Worm (Caenorhabditis elegans) whole organism, young adult: Measurements from ENCODE around the gene B0034.4.
A peak's percentile ranks its signal among the peaks of the same experiment; 100 is the strongest.

ENCODE experiments used
- C17E4.6 ChIP-seq: fragments of 200-800 bp; sonication (Bioruptor generic); IDR thresholded peaks from 2 replicates; pipeline ENCODE4 v1.3.6; 2022; ENCODE audit warnings: missing genetic modification reagents, missing genetic modification characterization, missing compliant biosample characterization
- D2030.7 ChIP-seq: fragments of 200-800 bp; sonication (Bioruptor generic); IDR thresholded peaks from 2 replicates; pipeline ENCODE4 v1.3.6; 2022; ENCODE audit warnings: missing genetic modification reagents, missing genetic modification characterization, missing compliant biosample characterization
- F23B12.7 ChIP-seq: sonication (generic microtip); optimal IDR thresholded peaks from 2 replicates; lab custom pipeline; 2017; ENCODE audit warnings: missing genetic modification characterization, mild to moderate bottlenecking, missing compliant biosample characterization, antibody characterized with exemption, moderate library complexity; ENCODE audit not compliant: insufficient read depth
- F39B2.1 ChIP-seq: fragments of 200-800 bp; sonication (Bioruptor generic); IDR thresholded peaks from 2 replicates; pipeline ENCODE4 v1.3.6; 2022; ENCODE audit warnings: missing genetic modification reagents, missing genetic modification characterization, missing compliant biosample characterization
- F52B5.7 ChIP-seq: sonication (generic microtip); optimal IDR thresholded peaks from 2 replicates; lab custom pipeline; 2016; ENCODE audit warnings: mild to moderate bottlenecking, missing genetic modification characterization, missing compliant biosample characterization
- K12H6.12 ChIP-seq: fragments of 200-800 bp; sonication (Bioruptor generic); optimal IDR thresholded peaks from 2 replicates; lab custom pipeline; 2018; ENCODE audit warnings: mild to moderate bottlenecking, missing genetic modification characterization, missing compliant biosample characterization
- T07F8.4 ChIP-seq: sonication (generic microtip); optimal IDR thresholded peaks from 2 replicates; lab custom pipeline; 2016; ENCODE audit warnings: mild to moderate bottlenecking, missing genetic modification characterization, moderate library complexity, missing compliant biosample characterization
- ZK185.1 ChIP-seq: sonication (generic microtip); optimal IDR thresholded peaks from 2 replicates; lab custom pipeline; 2016; ENCODE audit warnings: mild to moderate bottlenecking, missing genetic modification characterization, missing compliant biosample characterization; ENCODE audit not compliant: poor library complexity, severe bottlenecking
- ama-1 ChIP-seq, 3 experiments: fragments of 150-350 bp in 1 of 3; sonication (generic microtip) in 2 of 3; optimal IDR thresholded peaks; 2 replicates each; lab custom pipeline; 2014 to 2018; ENCODE audit warnings: missing biosample characterization in 2 of 3, missing genetic modification characterization in 2 of 3, missing genetic modification reagents in 2 of 3
- attf-6 ChIP-seq: fragments of 200-800 bp; sonication (Bioruptor generic); IDR thresholded peaks from 2 replicates; pipeline ENCODE4 v1.3.6; 2022; ENCODE audit warnings: missing genetic modification reagents, missing genetic modification characterization, missing compliant biosample characterization
- bed-2 ChIP-seq: fragments of 200-800 bp; sonication (Bioruptor generic); IDR thresholded peaks from 2 replicates; pipeline ENCODE4 v1.3.6; 2022; ENCODE audit warnings: missing genetic modification reagents, missing genetic modification characterization, missing compliant biosample characterization
- cebp-1 ChIP-seq, 2 experiments: fragments of 200-800 bp in 1 of 2; sonication (Bioruptor generic) in 1 of 2; sonication (generic microtip) in 1 of 2; IDR thresholded peaks in 1 of 2; optimal IDR thresholded peaks in 1 of 2; 2 replicates each; pipeline versions ENCODE4 v1.3.6 to Lab custom; 2017 to 2022; ENCODE audit warnings: missing compliant biosample characterization in 2 of 2, missing genetic modification characterization in 2 of 2, mild to moderate bottlenecking in 1 of 2, missing genetic modification reagents in 1 of 2, moderate library complexity in 1 of 2
- ceh-40 ChIP-seq: fragments of 200-800 bp; sonication (Bioruptor generic); IDR thresholded peaks from 2 replicates; pipeline ENCODE4 v1.3.6; 2022; ENCODE audit warnings: missing genetic modification characterization, missing compliant biosample characterization
- ceh-91 ChIP-seq: fragments of 200-800 bp; sonication (Bioruptor generic); IDR thresholded peaks from 2 replicates; pipeline ENCODE4 v1.3.6; 2022; ENCODE audit warnings: missing genetic modification reagents, missing genetic modification characterization, missing compliant biosample characterization
- dox-1 ChIP-seq: fragments of 200-800 bp; sonication (Bioruptor generic); IDR thresholded peaks from 2 replicates; pipeline ENCODE4 v1.3.6; 2022; ENCODE audit warnings: missing genetic modification reagents, missing genetic modification characterization, missing compliant biosample characterization
- dpff-1 ChIP-seq: sonication (generic microtip); optimal IDR thresholded peaks from 2 replicates; lab custom pipeline; 2017; ENCODE audit warnings: mild to moderate bottlenecking, missing genetic modification characterization, missing compliant biosample characterization
- efl-1 ChIP-seq: fragments of 150-350 bp; optimal IDR thresholded peaks from 2 replicates; lab custom pipeline; 2014; ENCODE audit warnings: missing biosample characterization, missing genetic modification reagents, missing genetic modification characterization
- egrh-3 ChIP-seq: fragments of 200-800 bp; sonication (Bioruptor generic); IDR thresholded peaks from 2 replicates; pipeline ENCODE4 v1.3.6; 2022; ENCODE audit warnings: missing genetic modification reagents, missing genetic modification characterization, missing compliant biosample characterization
- hlh-26 ChIP-seq: fragments of 200-800 bp; sonication (Bioruptor generic); conservative IDR thresholded peaks from 2 replicates; pipeline ENCODE4 v1.3.6; 2022; ENCODE audit warnings: missing genetic modification reagents, missing genetic modification characterization, missing compliant biosample characterization
- hmg-1.2 ChIP-seq: fragments of 200-800 bp; sonication (Bioruptor generic); IDR thresholded peaks from 2 replicates; pipeline ENCODE4 v1.3.6; 2022; ENCODE audit warnings: missing genetic modification reagents, missing genetic modification characterization, missing compliant biosample characterization
- hmg-20 ChIP-seq: fragments of 200-800 bp; sonication (Bioruptor generic); IDR thresholded peaks from 2 replicates; pipeline ENCODE4 v1.3.6; 2022; ENCODE audit warnings: missing genetic modification reagents, missing genetic modification characterization, missing compliant biosample characterization
- madf-8 ChIP-seq: fragments of 200-800 bp; sonication (Bioruptor generic); conservative IDR thresholded peaks from 2 replicates; pipeline ENCODE4 v1.3.6; 2022; ENCODE audit warnings: missing genetic modification reagents, missing genetic modification characterization, missing compliant biosample characterization
- mcd-1 ChIP-seq: fragments of 200-800 bp; sonication (Bioruptor generic); IDR thresholded peaks from 2 replicates; pipeline ENCODE4 v1.3.6; 2022; ENCODE audit warnings: missing genetic modification reagents, missing genetic modification characterization, missing compliant biosample characterization
- mxl-1 ChIP-seq: sonication (generic microtip); optimal IDR thresholded peaks from 2 replicates; lab custom pipeline; 2016; ENCODE audit warnings: missing genetic modification characterization, missing compliant biosample characterization
- pha-4 ChIP-seq: fragments of 150-350 bp; sonication (generic microtip); optimal IDR thresholded peaks from 2 replicates; lab custom pipeline; 2014; ENCODE audit warnings: missing biosample characterization, missing genetic modification reagents, missing genetic modification characterization
- snpc-1.3 ChIP-seq: sonication (generic microtip); optimal IDR thresholded peaks from 2 replicates; lab custom pipeline; 2017; ENCODE audit warnings: missing genetic modification characterization, mild to moderate bottlenecking, missing compliant biosample characterization, antibody characterized with exemption, moderate library complexity, missing genotype, missing genetic modification reagents; ENCODE audit not compliant: insufficient read depth
- snpc-4 ChIP-seq, 5 experiments: fragments of 150-350 bp in 1 of 5; sonication (generic microtip) in 4 of 5; optimal IDR thresholded peaks; 2 replicates each; lab custom pipeline; 2014 to 2018; ENCODE audit warnings: missing genetic modification characterization in 5 of 5, missing biosample characterization in 3 of 5, antibody characterized with exemption in 2 of 5, mild to moderate bottlenecking in 2 of 5, missing compliant biosample characterization in 2 of 5, missing genotype in 2 of 5, moderate library complexity in 2 of 5, missing genetic modification reagents in 1 of 5
- unc-130 ChIP-seq: sonication (generic microtip); optimal IDR thresholded peaks from 2 replicates; lab custom pipeline; 2016; ENCODE audit warnings: missing genetic modification reagents, missing genetic modification characterization, missing compliant biosample characterization
- zfh-2 ChIP-seq: fragments of 200-800 bp; sonication (Bioruptor generic); conservative IDR thresholded peaks from 2 replicates; pipeline ENCODE4 v1.3.6; 2022; ENCODE audit warnings: missing genetic modification reagents, missing genetic modification characterization, missing compliant biosample characterization
- ztf-28 ChIP-seq: fragments of 200-800 bp; sonication (Bioruptor generic); IDR thresholded peaks from 2 replicates; pipeline ENCODE4 v1.3.6; 2022; ENCODE audit warnings: missing genetic modification reagents, missing genetic modification characterization, missing compliant biosample characterization
- ztf-6 ChIP-seq: fragments of 200-800 bp; sonication (Bioruptor generic); IDR thresholded peaks from 2 replicates; pipeline ENCODE4 v1.3.6; 2022; ENCODE audit warnings: missing genetic modification reagents, missing genetic modification characterization, missing compliant biosample characterization

B0034.4 gene

DNA sequence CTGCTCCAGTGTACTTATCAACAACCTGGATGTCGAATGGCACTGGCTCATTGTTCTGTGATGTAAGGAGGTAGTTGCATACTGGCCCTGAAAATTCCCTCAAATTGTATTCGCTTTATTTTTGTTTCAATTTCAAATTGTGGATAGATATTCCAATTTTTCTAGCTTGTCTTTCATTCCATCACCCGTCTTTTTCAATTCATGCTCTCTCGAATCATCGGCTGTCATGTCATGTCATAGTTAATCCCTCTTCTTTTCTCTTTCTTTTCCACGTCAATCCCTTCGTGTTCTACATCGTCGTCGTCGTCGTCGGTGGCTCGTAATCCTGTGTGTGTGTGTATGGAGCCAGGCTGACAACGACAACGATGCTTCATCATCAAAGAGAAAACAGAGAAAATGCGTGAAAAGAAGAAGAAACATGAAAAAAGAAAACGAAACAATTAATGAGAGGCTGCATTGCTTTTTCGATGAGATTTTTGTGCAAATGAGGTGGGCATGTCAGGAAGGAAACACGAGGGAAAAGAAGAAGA lies 13.6 kb downstream of the B0034.4 start:
- TF ChIP-seq madf-8: no peak
- no peak for TF ChIP-seq dpff-1
- no peak for TF ChIP-seq ztf-28 (GFP tag; lab: Robert Waterston, UW)
- no peak for TF ChIP-seq mxl-1
- TF ChIP-seq ztf-6 (GFP tag; lab: Robert Waterston, UW): no peak
- TF ChIP-seq egrh-3 (GFP tag; lab: Robert Waterston, UW): no peak
- TF ChIP-seq pha-4 (tag; lab: Kevin White, UChicago): no peak
- no peak for TF ChIP-seq attf-6
- TF ChIP-seq ceh-40 (GFP tag; lab: Robert Waterston, UW): no peak
- no peak for TF ChIP-seq cebp-1 (GFP tag; IDR thresholded peaks at IDR 0.05; lab: Robert Waterston, UW)
- no peak for TF ChIP-seq cebp-1 (tag; optimal IDR thresholded peaks at IDR 0.05; lab: Kevin White, UChicago)
- TF ChIP-seq hmg-20 (GFP tag; lab: Robert Waterston, UW): no peak
- TF ChIP-seq T07F8.4 (tag; lab: Kevin White, UChicago): no peak
- no peak for TF ChIP-seq ceh-91 (GFP tag; lab: Robert Waterston, UW)
- TF ChIP-seq, all 124 proteins: peak for 0

DNA sequence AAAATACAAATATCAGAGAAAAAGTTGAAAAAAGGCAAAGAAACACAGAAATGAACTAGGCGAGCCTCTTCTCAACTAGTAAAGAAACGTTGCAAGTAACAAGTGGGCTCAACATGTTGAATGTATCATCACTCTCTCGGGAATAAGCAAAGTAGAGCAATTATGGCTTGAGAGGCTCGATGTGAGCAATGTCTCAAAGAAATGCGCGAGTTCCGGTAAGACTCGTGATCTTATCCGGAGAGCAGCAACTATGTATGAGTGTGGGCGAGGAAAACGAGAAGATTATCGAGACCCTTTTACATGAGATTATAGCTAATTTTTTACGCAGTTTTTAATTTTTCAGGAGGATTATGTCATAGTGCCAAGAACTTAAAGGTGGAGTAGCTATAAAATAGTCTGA lies 17.1 kb downstream of the B0034.4 start:
- TF ChIP-seq bed-2 (GFP tag; lab: Robert Waterston, UW) (no peak), snpc-1.3 (no peak), attf-6 (no peak), hmg-1.2 (GFP tag; lab: Robert Waterston, UW) (no peak), D2030.7 (GFP tag; lab: Robert Waterston, UW) (no peak), efl-1 (GFP tag; lab: Kevin White, UChicago) (no peak), K12H6.12 (tag; lab: Kevin White, UChicago) (no peak), F52B5.7 (tag; lab: Kevin White, UChicago) (no peak), hlh-26 (no peak), C17E4.6 (no peak), egrh-3 (GFP tag; lab: Robert Waterston, UW) (no peak), hmg-20 (GFP tag; lab: Robert Waterston, UW) (no peak), F23B12.7 (tag; lab: Kevin White, UChicago) (no peak)

DNA sequence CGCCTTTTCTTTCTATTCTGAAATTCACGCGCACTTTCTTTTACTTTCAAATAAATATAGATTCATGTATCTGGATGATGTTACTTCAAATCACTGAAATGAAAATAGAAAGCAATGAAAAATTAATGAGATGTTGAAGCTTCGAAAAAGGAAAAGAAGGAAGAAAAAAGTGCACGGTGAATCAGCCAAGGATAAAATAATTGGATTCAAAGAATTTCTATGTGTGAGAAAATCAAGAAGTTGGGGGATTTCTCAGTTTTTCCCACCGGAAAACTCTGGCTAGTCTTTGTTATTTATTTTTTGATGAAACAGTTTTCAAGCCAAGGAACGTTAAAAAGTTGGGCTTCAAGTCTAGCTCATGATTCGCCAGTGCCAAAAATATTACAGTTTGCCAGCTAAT lies 17.6 kb downstream of the B0034.4 start:
- no peak for TF ChIP-seq mcd-1
- no peak for TF ChIP-seq ama-1 (optimal IDR thresholded peaks at IDR 0.05; lab: Kevin White, UChicago)
- no peak for TF ChIP-seq ama-1 (GFP tag; optimal IDR thresholded peaks at IDR 0.05; lab: Kevin White, UChicago)
- TF ChIP-seq F39B2.1: no peak
- no peak for TF ChIP-seq hlh-26

DNA sequence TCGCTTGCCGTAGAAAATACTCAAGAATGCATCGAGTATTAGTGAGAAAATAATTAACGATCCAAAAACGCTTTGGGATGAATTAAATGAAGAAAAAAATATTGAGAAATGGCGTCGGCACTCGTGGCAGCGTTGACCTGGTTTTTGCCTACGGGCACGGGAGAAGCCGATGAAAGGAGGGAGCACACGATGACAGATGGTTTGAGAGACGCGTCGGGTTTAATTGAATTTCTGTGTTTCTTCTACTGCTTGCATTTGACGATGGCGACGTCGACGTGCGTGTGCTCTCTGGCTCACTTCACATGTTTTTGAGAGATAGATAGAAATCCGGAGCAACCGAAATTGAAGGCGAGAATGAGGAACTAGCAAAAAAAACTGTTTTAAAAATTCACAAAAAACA lies 18.7 kb downstream of the B0034.4 start:
- TF ChIP-seq zfh-2 (GFP tag; lab: Robert Waterston, UW) (peak; percentile 50; the same call in 1 of the 2 replicates), hmg-20 (GFP tag; lab: Robert Waterston, UW) (no peak)

DNA sequence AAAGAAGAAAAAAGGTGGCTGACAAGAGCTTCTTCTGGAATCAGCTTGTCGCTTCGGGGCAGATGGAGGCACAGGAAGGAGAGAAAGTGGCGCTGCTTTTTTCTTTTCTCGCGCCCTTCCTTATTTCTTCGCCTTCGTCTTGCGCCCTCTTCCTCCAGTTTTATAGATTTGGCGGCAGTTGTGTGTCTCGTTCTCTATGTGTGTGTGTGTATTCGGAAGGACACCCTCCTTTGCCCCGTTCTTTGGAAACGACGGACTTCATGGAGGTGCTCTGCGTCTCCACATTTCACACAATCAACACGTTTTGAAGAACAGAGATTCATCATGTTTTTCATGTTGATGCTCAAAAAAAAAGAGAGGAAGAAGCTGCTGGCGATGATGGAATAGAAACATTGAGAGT lies 20.6 kb downstream of the B0034.4 start:
- TF ChIP-seq dox-1 (0 out of 2 replicates have a peak, but pooled peaks have one; percentile 26), unc-130 (GFP tag; lab: Kevin White, UChicago) (no peak), snpc-4 (GFP tag; optimal IDR thresholded peaks at IDR 0.05; lab: Kevin White, UChicago) (no peak), snpc-4 (tag; optimal IDR thresholded peaks at IDR 0.05; lab: Kevin White, UChicago) (peak in 1 of 4 experiments; percentile 5), hmg-1.2 (GFP tag; lab: Robert Waterston, UW) (peak; percentile 25; the same call in 1 of the 2 replicates), zfh-2 (GFP tag; lab: Robert Waterston, UW) (peak; percentile 86), cebp-1 (GFP tag; IDR thresholded peaks at IDR 0.05; lab: Robert Waterston, UW) (no peak), cebp-1 (tag; optimal IDR thresholded peaks at IDR 0.05; lab: Kevin White, UChicago) (peak; percentile 27), ZK185.1 (tag; lab: Kevin White, UChicago) (no peak)
